Worm (Caenorhabditis elegans) whole organism, early embryonic: ENCODE data around the gene K12H4.2.

Source experiments
- B0310.2 ChIP-seq: sonication (generic microtip); optimal IDR thresholded peaks from 2 replicates; lab custom pipeline; 2016; ENCODE audit warnings: mild to moderate bottlenecking, missing genetic modification characterization, missing compliant biosample characterization
- F13C5.2 ChIP-seq: sonication (generic microtip); optimal IDR thresholded peaks from 2 replicates; lab custom pipeline; 2017; ENCODE audit warnings: mild to moderate bottlenecking, missing genetic modification characterization, inconsistent platforms, missing compliant biosample characterization
- aly-1 ChIP-seq: sonication (generic microtip); optimal IDR thresholded peaks from 2 replicates; lab custom pipeline; 2016; ENCODE audit warnings: missing genetic modification characterization, missing compliant biosample characterization
- ama-1 ChIP-seq: fragments of 150-350 bp; optimal IDR thresholded peaks from 2 replicates; lab custom pipeline; 2014
- ceh-36 ChIP-seq: sonication (generic microtip); optimal IDR thresholded peaks from 2 replicates; lab custom pipeline; 2016; ENCODE audit warnings: missing genetic modification characterization, inconsistent platforms, missing compliant biosample characterization
- flt-1 ChIP-seq: fragments of 200-800 bp; sonication (Bioruptor generic); IDR thresholded peaks from 2 replicates; pipeline ENCODE4 v1.3.6; 2022; ENCODE audit warnings: missing genetic modification characterization, missing compliant biosample characterization
- hmg-4 ChIP-seq: fragments of 200-800 bp; sonication (Bioruptor generic); optimal IDR thresholded peaks from 2 replicates; lab custom pipeline; 2018; ENCODE audit warnings: mild to moderate bottlenecking, missing genetic modification characterization, missing compliant biosample characterization
- hnd-1 ChIP-seq: sonication (generic microtip); optimal IDR thresholded peaks from 2 replicates; lab custom pipeline; 2016; ENCODE audit warnings: missing genetic modification characterization, missing compliant biosample characterization
- pes-1 ChIP-seq: fragments of 200-800 bp; sonication (Bioruptor generic); IDR thresholded peaks from 2 replicates; pipeline ENCODE4 v1.3.6; 2022; ENCODE audit warnings: missing genetic modification reagents, missing genetic modification characterization, missing compliant biosample characterization
- scrt-1 ChIP-seq: fragments of 200-800 bp; sonication (Bioruptor generic); IDR thresholded peaks from 2 replicates; pipeline ENCODE4 v1.3.6; 2022; ENCODE audit warnings: missing genetic modification characterization, missing compliant biosample characterization
- sea-1 ChIP-seq: fragments of 200-800 bp; sonication (Bioruptor generic); conservative IDR thresholded peaks from 2 replicates; pipeline ENCODE4 v1.3.6; 2022; ENCODE audit warnings: missing genetic modification characterization, missing compliant biosample characterization
- tbx-11 ChIP-seq: fragments of 200-800 bp; sonication (Bioruptor generic); IDR thresholded peaks from 2 replicates; pipeline ENCODE4 v1.3.6; 2022; ENCODE audit warnings: missing genetic modification characterization, missing compliant biosample characterization
- tbx-37 ChIP-seq: fragments of 200-800 bp; sonication (Bioruptor generic); conservative IDR thresholded peaks from 2 replicates; pipeline ENCODE4 v1.3.6; 2022; ENCODE audit warnings: missing genetic modification reagents, missing genetic modification characterization, missing compliant biosample characterization

DNA sequence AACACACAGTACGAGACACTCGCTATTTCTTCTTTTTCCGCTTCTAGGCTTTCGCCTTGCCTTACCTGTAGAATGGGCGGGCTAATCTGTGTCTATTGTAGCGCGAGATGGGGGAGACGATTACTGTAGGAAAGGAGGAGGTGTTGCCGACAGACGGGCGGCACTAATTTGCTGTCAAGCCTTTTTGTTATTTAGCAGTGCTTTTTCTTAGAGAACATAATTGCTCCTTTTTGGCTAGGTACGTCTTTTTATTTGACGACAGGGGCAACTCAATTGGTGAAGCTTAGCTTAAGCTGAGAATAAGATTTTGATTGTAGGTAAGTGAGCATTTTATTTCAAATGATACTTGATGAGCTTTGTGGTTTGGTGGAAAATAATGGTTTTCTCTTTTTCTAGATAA, 16.1 kb downstream of the K12H4.2 start:
- TF ChIP-seq ama-1 (lab: Kevin White, UChicago) (no peak), flt-1 (no peak), scrt-1 (no peak), pes-1 (GFP tag; lab: Robert Waterston, UW) (no peak), ceh-36 (tag; lab: Kevin White, UChicago) (no peak), sea-1 (GFP tag; lab: Robert Waterston, UW) (no peak), hmg-4 (GFP tag; lab: Kevin White, UChicago) (no peak), aly-1 (tag; lab: Kevin White, UChicago) (no peak), F13C5.2 (no peak), hnd-1 (tag; lab: Kevin White, UChicago) (no peak), tbx-37 (no peak), tbx-11 (no peak), B0310.2 (tag; lab: Kevin White, UChicago) (no peak)
